Fruit fly (Drosophila melanogaster) whole organism, embryonic: ENCODE data around the gene Sf3b1.

Experiments used
- CG10979 ChIP-seq: fragments of 200-800 bp; sonication (Bioruptor generic); optimal IDR thresholded peaks from 2 replicates; lab custom pipeline; 2018; ENCODE audit warnings: missing biosample characterization, mild to moderate bottlenecking, missing genetic modification characterization, moderate library complexity
- CG11504 ChIP-seq: fragments of 200-800 bp; sonication (Bioruptor generic); optimal IDR thresholded peaks from 3 replicates; lab custom pipeline; 2019; ENCODE audit warnings: missing biosample characterization, mild to moderate bottlenecking, missing genetic modification characterization, moderate library complexity
- CG11696 ChIP-seq: fragments of 200-800 bp; sonication (Bioruptor generic); IDR thresholded peaks from 2 replicates; pipeline ENCODE4 v1.3.6; 2022; ENCODE audit warnings: missing biosample characterization, missing genetic modification characterization
- CG12155 ChIP-seq: fragments of 200-800 bp; sonication (Bioruptor generic); optimal IDR thresholded peaks from 3 replicates; lab custom pipeline; 2016; ENCODE audit warnings: missing biosample characterization, missing genetic modification characterization
- CG12299 ChIP-seq: fragments of 200-800 bp; sonication (Bioruptor generic); optimal IDR thresholded peaks from 2 replicates; lab custom pipeline; 2018; ENCODE audit warnings: missing biosample characterization, mild to moderate bottlenecking, missing genetic modification characterization
- CG12744 ChIP-seq: fragments of 200-800 bp; sonication (Bioruptor generic); optimal IDR thresholded peaks from 2 replicates; lab custom pipeline; 2016; ENCODE audit warnings: missing biosample characterization, missing genetic modification characterization
- CG13775 ChIP-seq: fragments of 200-800 bp; sonication (Bioruptor generic); optimal IDR thresholded peaks from 3 replicates; lab custom pipeline; 2017; ENCODE audit warnings: missing biosample characterization, mild to moderate bottlenecking, missing genetic modification characterization
- CG17359 ChIP-seq: fragments of 200-800 bp; sonication (Bioruptor generic); optimal IDR thresholded peaks from 3 replicates; lab custom pipeline; 2018; ENCODE audit warnings: missing biosample characterization, mild to moderate bottlenecking, missing genetic modification characterization, moderate library complexity
- CG2116 ChIP-seq: fragments of 200-800 bp; sonication (Bioruptor generic); optimal IDR thresholded peaks from 3 replicates; lab custom pipeline; 2018; ENCODE audit warnings: missing biosample characterization, mild to moderate bottlenecking, missing genetic modification characterization
- CG34376 ChIP-seq: fragments of 200-800 bp; sonication (Bioruptor generic); optimal IDR thresholded peaks from 2 replicates; lab custom pipeline; 2018; ENCODE audit warnings: missing biosample characterization, mild to moderate bottlenecking, missing genetic modification characterization
- CG3726 ChIP-seq: fragments of 200-800 bp; sonication (Bioruptor generic); IDR thresholded peaks from 3 replicates; pipeline ENCODE4, ENCODE4 v1.3.6; 2022; ENCODE audit warnings: missing biosample characterization, missing genetic modification characterization
- CG6689 ChIP-seq: fragments of 200-800 bp; sonication (Bioruptor generic); IDR thresholded peaks from 2 replicates; pipeline ENCODE4 v1.3.6; 2022; ENCODE audit warnings: missing biosample characterization, missing genetic modification characterization
- CG7745 ChIP-seq: fragments of 200-800 bp; sonication (Bioruptor generic); optimal IDR thresholded peaks from 2 replicates; lab custom pipeline; 2018; ENCODE audit warnings: missing biosample characterization, mild to moderate bottlenecking, missing genetic modification characterization, moderate library complexity
- CG7928 ChIP-seq: fragments of 200-800 bp; sonication (Bioruptor generic); optimal IDR thresholded peaks from 2 replicates; lab custom pipeline; 2017; ENCODE audit warnings: missing biosample characterization, mild to moderate bottlenecking, missing genetic modification characterization
- CG9876 ChIP-seq: fragments of 200-800 bp; sonication (Bioruptor generic); optimal IDR thresholded peaks from 2 replicates; lab custom pipeline; 2016; ENCODE audit warnings: missing biosample characterization, missing genetic modification characterization
- Camta ChIP-seq: fragments of 200-800 bp; sonication (Bioruptor generic); optimal IDR thresholded peaks from 2 replicates; lab custom pipeline; 2016; ENCODE audit warnings: missing biosample characterization, missing genetic modification characterization
- D ChIP-seq, 2 experiments: fragments of 200-800 bp in 1 of 2; fragments of >200 bp in 1 of 2; sonication (Bioruptor generic) in 1 of 2; optimal IDR thresholded peaks; 2 replicates in 1 of 2; 3 replicates in 1 of 2; lab custom pipeline; 2017; ENCODE audit warnings: mild to moderate bottlenecking in 1 of 2, missing biosample characterization in 1 of 2, missing genetic modification characterization in 1 of 2, missing genetic modification reagents in 1 of 2
- Dip2 ChIP-seq: fragments of 200-800 bp; sonication (Bioruptor generic); IDR thresholded peaks from 2 replicates; pipeline ENCODE4 v1.3.6; 2022; ENCODE audit warnings: missing biosample characterization, missing genetic modification characterization
- Eip74EF ChIP-seq, 2 experiments: fragments of 200-800 bp in 1 of 2; fragments of >200 bp in 1 of 2; sonication (Bioruptor generic) in 1 of 2; optimal IDR thresholded peaks; 2 replicates each; lab custom pipeline; 2017 to 2019; ENCODE audit warnings: missing biosample characterization in 2 of 2, missing genetic modification characterization in 2 of 2, mild to moderate bottlenecking in 1 of 2, moderate library complexity in 1 of 2
- Fer3 ChIP-seq: fragments of 200-800 bp; sonication (Bioruptor generic); optimal IDR thresholded peaks from 2 replicates; lab custom pipeline; 2018; ENCODE audit warnings: missing biosample characterization, mild to moderate bottlenecking, missing genetic modification characterization, moderate library complexity
- H2.0 ChIP-seq: fragments of 200-800 bp; sonication (Bioruptor generic); IDR thresholded peaks from 2 replicates; pipeline ENCODE4 v1.3.6; 2022; ENCODE audit warnings: missing biosample characterization, missing genetic modification characterization
- Hr39 ChIP-seq: fragments of >200 bp; optimal IDR thresholded peaks from 2 replicates; lab custom pipeline; 2017
- Lpt ChIP-seq: fragments of >200 bp; optimal IDR thresholded peaks from 2 replicates; lab custom pipeline; 2018; ENCODE audit warnings: missing biosample characterization, missing genetic modification characterization
- Ptx1 ChIP-seq: fragments of 200-800 bp; sonication (Bioruptor generic); IDR thresholded peaks from 2 replicates; pipeline ENCODE4 v1.3.6; 2022; ENCODE audit warnings: missing biosample characterization, missing genetic modification characterization
- Ravus ChIP-seq: fragments of 200-800 bp; sonication (Bioruptor generic); IDR thresholded peaks from 2 replicates; pipeline ENCODE4 v1.3.6; 2022; ENCODE audit warnings: missing biosample characterization, missing genetic modification characterization
- Scr ChIP-seq: fragments of 200-800 bp; sonication (Bioruptor generic); IDR thresholded peaks from 2 replicates; pipeline ENCODE4 v1.3.6; 2022; ENCODE audit warnings: missing biosample characterization, missing genetic modification characterization; ENCODE audit not compliant: partially characterized antibody
- Vsx1 ChIP-seq: fragments of 200-800 bp; sonication (Bioruptor generic); optimal IDR thresholded peaks from 2 replicates; lab custom pipeline; 2017; ENCODE audit warnings: missing biosample characterization, mild to moderate bottlenecking, missing genetic modification characterization, missing genetic modification reagents
- al ChIP-seq: fragments of 200-800 bp; sonication (Bioruptor generic); IDR thresholded peaks from 2 replicates; pipeline ENCODE4 v1.3.6; 2022; ENCODE audit warnings: missing biosample characterization, missing genetic modification characterization
- bigmax ChIP-seq: fragments of 200-800 bp; sonication (Bioruptor generic); optimal IDR thresholded peaks from 2 replicates; lab custom pipeline; 2018; ENCODE audit warnings: missing biosample characterization, mild to moderate bottlenecking, missing genetic modification characterization
- disco-r ChIP-seq: fragments of 200-800 bp; sonication (Bioruptor generic); optimal IDR thresholded peaks from 2 replicates; lab custom pipeline; 2016; ENCODE audit warnings: missing biosample characterization, missing genetic modification characterization
- dmrt99B ChIP-seq: fragments of 200-800 bp; sonication (Bioruptor generic); optimal IDR thresholded peaks from 2 replicates; lab custom pipeline; 2018; ENCODE audit warnings: missing biosample characterization, mild to moderate bottlenecking, missing genetic modification characterization, moderate library complexity
- fd3F ChIP-seq: fragments of 200-800 bp; sonication (Bioruptor generic); optimal IDR thresholded peaks from 2 replicates; lab custom pipeline; 2018; ENCODE audit warnings: missing biosample characterization, mild to moderate bottlenecking, missing genetic modification characterization, moderate library complexity
- gt ChIP-seq: fragments of 200-800 bp; sonication (Bioruptor generic); IDR thresholded peaks from 2 replicates; pipeline ENCODE4 v1.3.6; 2022; ENCODE audit warnings: missing biosample characterization, missing genetic modification characterization
- her ChIP-seq: fragments of 200-800 bp; sonication (Bioruptor generic); optimal IDR thresholded peaks from 2 replicates; lab custom pipeline; 2016; ENCODE audit warnings: missing biosample characterization, missing genetic modification characterization
- jing ChIP-seq: fragments of 200-800 bp; sonication (Bioruptor generic); optimal IDR thresholded peaks from 2 replicates; lab custom pipeline; 2018; ENCODE audit warnings: missing biosample characterization, mild to moderate bottlenecking, missing genetic modification characterization
- lov ChIP-seq, 2 experiments: fragments of 200-800 bp in 1 of 2; fragments of >200 bp in 1 of 2; sonication (Bioruptor generic) in 1 of 2; IDR thresholded peaks in 1 of 2; optimal IDR thresholded peaks in 1 of 2; 2 replicates in 1 of 2; 3 replicates in 1 of 2; pipeline versions ENCODE4 v1.3.6 to Lab custom; 2017 to 2022; ENCODE audit warnings: missing biosample characterization in 1 of 2, missing genetic modification characterization in 1 of 2
- pfk ChIP-seq: fragments of 200-800 bp; sonication (Bioruptor generic); optimal IDR thresholded peaks from 2 replicates; lab custom pipeline; 2018; ENCODE audit warnings: missing biosample characterization, mild to moderate bottlenecking, missing genetic modification characterization, moderate library complexity
- pho ChIP-seq: fragments of 200-800 bp; sonication (Bioruptor generic); optimal IDR thresholded peaks from 2 replicates; lab custom pipeline; 2016; ENCODE audit warnings: missing biosample characterization, missing genetic modification characterization
- prd ChIP-seq, 3 experiments: fragments of >200 bp in 2 of 3; fragments of 200-800 bp in 1 of 3; sonication (Bioruptor generic) in 1 of 3; optimal IDR thresholded peaks in 2 of 3; IDR thresholded peaks in 1 of 3; 2 replicates in 2 of 3; 3 replicates in 1 of 3; pipeline versions ENCODE4 v1.3.6 to Lab custom; 2017 to 2022; ENCODE audit warnings: missing biosample characterization in 1 of 3, missing genetic modification characterization in 1 of 3
- pros ChIP-seq: fragments of 200-800 bp; sonication (Bioruptor generic); optimal IDR thresholded peaks from 3 replicates; lab custom pipeline; 2019; ENCODE audit warnings: missing biosample characterization, mild to moderate bottlenecking, missing genetic modification characterization, moderate library complexity
- sc ChIP-seq, 3 experiments: fragments of >200 bp in 2 of 3; fragments of 200-800 bp in 1 of 3; sonication (Bioruptor generic) in 1 of 3; optimal IDR thresholded peaks; 2 replicates in 2 of 3; 3 replicates in 1 of 3; lab custom pipeline; 2017; ENCODE audit warnings: mild to moderate bottlenecking in 1 of 3, missing biosample characterization in 1 of 3, missing genetic modification characterization in 1 of 3, missing genetic modification reagents in 1 of 3
- sens-2 ChIP-seq: fragments of 200-800 bp; sonication (Bioruptor generic); IDR thresholded peaks from 2 replicates; pipeline ENCODE4 v1.3.6; 2022; ENCODE audit warnings: missing biosample characterization, missing genetic modification characterization
- shn ChIP-seq: fragments of 200-800 bp; sonication (Bioruptor generic); optimal IDR thresholded peaks from 3 replicates; lab custom pipeline; 2016; ENCODE audit warnings: missing biosample characterization, missing genetic modification characterization
- slp2 ChIP-seq: fragments of 200-800 bp; sonication (Bioruptor generic); optimal IDR thresholded peaks from 2 replicates; lab custom pipeline; 2016; ENCODE audit warnings: missing biosample characterization, missing genetic modification characterization
- tll ChIP-seq, 2 experiments: fragments of 200-800 bp in 1 of 2; fragments of >200 bp in 1 of 2; sonication (Bioruptor generic) in 1 of 2; optimal IDR thresholded peaks; 2 replicates each; lab custom pipeline; 2017 to 2019; ENCODE audit warnings: missing biosample characterization in 2 of 2, missing genetic modification characterization in 2 of 2, mild to moderate bottlenecking in 1 of 2, moderate library complexity in 1 of 2
- twi ChIP-seq: fragments of 200-800 bp; optimal IDR thresholded peaks from 2 replicates; lab custom pipeline; 2019; ENCODE audit warnings: missing biosample characterization, mild to moderate bottlenecking, missing genetic modification characterization, moderate library complexity
- vvl ChIP-seq: fragments of 200-800 bp; sonication (Bioruptor generic); IDR thresholded peaks from 2 replicates; pipeline ENCODE4 v1.3.6; 2022; ENCODE audit warnings: missing biosample characterization, missing genetic modification characterization
- wdn ChIP-seq: fragments of 200-800 bp; sonication (Bioruptor generic); IDR thresholded peaks from 2 replicates; pipeline ENCODE4 v1.3.6; 2022; ENCODE audit warnings: missing biosample characterization, missing genetic modification characterization
- zfh2 ChIP-seq: fragments of 200-800 bp; sonication (Bioruptor generic); optimal IDR thresholded peaks from 2 replicates; lab custom pipeline; 2016; ENCODE audit warnings: missing biosample characterization, missing genetic modification characterization

The Sf3b1 gene

DNA sequence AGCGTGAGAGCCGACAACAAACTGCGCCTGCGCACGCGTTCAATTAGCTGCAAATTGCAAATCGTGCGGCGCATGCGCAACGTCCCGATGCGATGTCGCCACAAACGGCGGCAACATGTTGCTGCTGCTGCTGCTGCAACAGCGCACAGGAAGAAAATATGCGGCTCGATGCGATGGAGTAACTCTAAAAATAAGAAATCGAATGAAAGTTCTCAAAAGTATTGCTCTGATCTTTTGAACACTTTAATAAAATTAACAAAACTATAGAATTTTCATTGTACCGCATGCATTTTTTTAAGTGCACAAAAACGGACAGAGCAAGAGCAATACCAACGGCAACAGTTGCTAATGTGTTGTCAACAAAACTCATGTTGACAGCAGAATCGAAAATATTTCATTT, 38.0 kb downstream of the Sf3b1 start:
- TF ChIP-seq Fer3 = no peak
- no peak for TF ChIP-seq Lpt (GFP tag; lab: Kevin White, UChicago)
- TF ChIP-seq pfk (GFP tag; lab: Kevin White, UChicago) = no peak
- TF ChIP-seq CG11504 (tag; lab: Kevin White, UChicago) = peak; percentile 89
- peak; percentile 12 for TF ChIP-seq shn (GFP tag; lab: Kevin White, UChicago)
- TF ChIP-seq CG9876 (GFP tag; lab: Kevin White, UChicago) = no peak
- TF ChIP-seq wdn (GFP tag; lab: Robert Waterston, UW) = no peak
- TF ChIP-seq CG3726 (GFP tag; lab: Robert Waterston, UW) = no peak
- no peak for TF ChIP-seq pho (GFP tag; lab: Kevin White, UChicago)
- TF ChIP-seq CG13775 = peak; percentile 36
- no peak for TF ChIP-seq gt (GFP tag; lab: Robert Waterston, UW)
- TF ChIP-seq Vsx1 (GFP tag; lab: Kevin White, UChicago) = no peak
- TF ChIP-seq dmrt99B (tag; lab: Kevin White, UChicago) = no peak
- TF ChIP-seq pros = no peak
- TF ChIP-seq al (GFP tag; lab: Robert Waterston, UW) = no peak
- TF ChIP-seq Scr (GFP tag; lab: Robert Waterston, UW) = no peak
- TF ChIP-seq sc (optimal IDR thresholded peaks at IDR 0.05; lab: Kevin White, UChicago) = no peak
- TF ChIP-seq sc (GFP tag; optimal IDR thresholded peaks at IDR 0.05; lab: Kevin White, UChicago) = peak; percentile 41
- no peak for TF ChIP-seq fd3F (GFP tag; lab: Kevin White, UChicago)
- TF ChIP-seq CG12744 = no peak
- TF ChIP-seq CG12155 (GFP tag; lab: Kevin White, UChicago) = no peak
- TF ChIP-seq twi (tag; lab: Kevin White, UChicago) = no peak
- TF ChIP-seq Eip74EF (GFP tag; optimal IDR thresholded peaks at IDR 0.05; lab: Kevin White, UChicago) = no peak
- no peak for TF ChIP-seq zfh2 (GFP tag; lab: Kevin White, UChicago)
- no peak for TF ChIP-seq Ravus (GFP tag; lab: Robert Waterston, UW)
- TF ChIP-seq CG7928 = no peak
- peak; percentile 27; the same call in 1 of the 2 replicates for TF ChIP-seq vvl (GFP tag; lab: Robert Waterston, UW)
- no peak for TF ChIP-seq disco-r (GFP tag; lab: Kevin White, UChicago)
- no peak for TF ChIP-seq slp2
- TF ChIP-seq lov (optimal IDR thresholded peaks at IDR 0.05; lab: Kevin White, UChicago) = no peak
- TF ChIP-seq lov (GFP tag; IDR thresholded peaks at IDR 0.05; lab: Robert Waterston, UW) = 0 out of 3 replicates have a peak, but pooled peaks have one; percentile 51
- peak; percentile 72 for TF ChIP-seq CG10979 (tag; lab: Kevin White, UChicago)
- peak; percentile 42; the same call in 1 of the 2 replicates for TF ChIP-seq CG6689 (GFP tag; lab: Robert Waterston, UW)
- no peak for TF ChIP-seq CG7745
- TF ChIP-seq CG12299 (tag; lab: Kevin White, UChicago) = no peak
- TF ChIP-seq D (optimal IDR thresholded peaks at IDR 0.05; lab: Kevin White, UChicago) = no peak
- TF ChIP-seq D (GFP tag; optimal IDR thresholded peaks at IDR 0.05; lab: Kevin White, UChicago) = peak; percentile 9
- no peak for TF ChIP-seq bigmax (GFP tag; lab: Kevin White, UChicago)
- TF ChIP-seq Camta (GFP tag; lab: Kevin White, UChicago) = no peak
- TF ChIP-seq Ptx1 (GFP tag; lab: Robert Waterston, UW) = peak; percentile 18; the same call in 1 of the 2 replicates
- no peak for TF ChIP-seq her
- TF ChIP-seq Dip2 (GFP tag; lab: Robert Waterston, UW) = no peak
- TF ChIP-seq CG2116 (GFP tag; lab: Kevin White, UChicago) = no peak
- TF ChIP-seq CG11696 (GFP tag; lab: Robert Waterston, UW) = no peak
- no peak for TF ChIP-seq CG17359 (tag; lab: Kevin White, UChicago)
- no peak for TF ChIP-seq CG34376 (GFP tag; lab: Kevin White, UChicago)
- no peak for TF ChIP-seq Hr39 (lab: Kevin White, UChicago)
- no peak for TF ChIP-seq prd (optimal IDR thresholded peaks at IDR 0.05; lab: Kevin White, UChicago)
- peak; percentile 89 for TF ChIP-seq prd (GFP tag; IDR thresholded peaks at IDR 0.05; lab: Robert Waterston, UW)
- peak; percentile 76 for TF ChIP-seq sens-2 (GFP tag; lab: Robert Waterston, UW)
- no peak for TF ChIP-seq tll (GFP tag; optimal IDR thresholded peaks at IDR 0.05; lab: Kevin White, UChicago)
- no peak for TF ChIP-seq H2.0 (GFP tag; lab: Robert Waterston, UW)
- TF ChIP-seq jing = no peak
